Fruit fly (Drosophila melanogaster) Kc167 (cell line): Measurements from ENCODE around the gene CG11760.

Experiments
- psq ChIP-seq: fragments of >200 bp; optimal IDR thresholded peaks from 2 replicates; lab custom pipeline; 2017; ENCODE audit warnings: missing external identifiers
- ttk ChIP-seq: sonication (Bioruptor generic); optimal IDR thresholded peaks from 2 replicates; lab custom pipeline; 2017; ENCODE audit warnings: missing external identifiers

dm6 chr3R:8731597-8732263 lies 12.7 kb downstream of the CG11760 start, which contains the start of the genes M1BP and CG8202:
- TF ChIP-seq ttk (lab: Kevin White, UChicago) (no peak), psq (no peak)
